Worm (Caenorhabditis elegans) whole organism, L4 larva: ENCODE measurements around the gene sru-2.

ENCODE experiments used
- F26F4.8 ChIP-seq: fragments of 200-800 bp; sonication (Bioruptor generic); conservative IDR thresholded peaks from 2 replicates; pipeline ENCODE4 v1.3.6; 2022; ENCODE audit warnings: missing genetic modification characterization, missing compliant biosample characterization
- F49E8.2 ChIP-seq: sonication (generic microtip); optimal IDR thresholded peaks from 2 replicates; lab custom pipeline; 2016; ENCODE audit warnings: missing compliant biosample characterization, mild to moderate bottlenecking, missing genetic modification characterization, borderline replicate concordance
- R02D3.7 ChIP-seq: fragments of 150-350 bp; sonication (generic microtip); optimal IDR thresholded peaks from 3 replicates; lab custom pipeline; 2014; ENCODE audit warnings: missing biosample characterization, missing genetic modification characterization
- T20F7.1 ChIP-seq: fragments of 200-800 bp; sonication (Bioruptor generic); optimal IDR thresholded peaks from 2 replicates; lab custom pipeline; 2018; ENCODE audit warnings: mild to moderate bottlenecking, missing genetic modification characterization, missing compliant biosample characterization
- T26A8.4 ChIP-seq: fragments of 200-800 bp; sonication (Bioruptor generic); IDR thresholded peaks from 2 replicates; pipeline ENCODE4 v1.3.6; 2022; ENCODE audit warnings: missing genetic modification characterization, missing compliant biosample characterization
- aha-1 ChIP-seq: fragments of 150-350 bp; peaks from one replicate; lab custom pipeline; 2014; ENCODE audit warnings: missing biosample characterization, missing genetic modification characterization
- ama-1 ChIP-seq: fragments of 150-350 bp; optimal IDR thresholded peaks from 2 replicates; lab custom pipeline; 2014; ENCODE audit warnings: inconsistent platforms, mixed read lengths
- ceh-20 ChIP-seq: fragments of 200-800 bp; sonication (Bioruptor generic); IDR thresholded peaks from 2 replicates; pipeline ENCODE4 v1.3.6; 2022; ENCODE audit warnings: missing genetic modification reagents, missing genetic modification characterization, missing compliant biosample characterization
- ceh-32 ChIP-seq: sonication (generic microtip); optimal IDR thresholded peaks from 2 replicates; lab custom pipeline; 2016; ENCODE audit warnings: mild to moderate bottlenecking, missing genetic modification characterization, missing compliant biosample characterization; ENCODE audit not compliant: poor library complexity
- ceh-44 ChIP-seq: fragments of 200-800 bp; sonication (Bioruptor generic); IDR thresholded peaks from 2 replicates; pipeline ENCODE4 v1.3.6; 2022; ENCODE audit warnings: missing genetic modification reagents, missing genetic modification characterization, missing compliant biosample characterization
- ceh-82 ChIP-seq: sonication (generic microtip); optimal IDR thresholded peaks from 2 replicates; lab custom pipeline; 2017; ENCODE audit warnings: missing biosample characterization, missing genetic modification characterization
- cey-2 ChIP-seq: sonication (generic microtip); optimal IDR thresholded peaks from 3 replicates; lab custom pipeline; 2017; ENCODE audit warnings: missing genetic modification characterization, mild to moderate bottlenecking, missing compliant biosample characterization, antibody characterized with exemption, borderline replicate concordance; ENCODE audit not compliant: insufficient read depth
- ctbp-1 ChIP-seq: fragments of 200-800 bp; sonication (Bioruptor generic); IDR thresholded peaks from 2 replicates; pipeline ENCODE4 v1.3.6; 2022; ENCODE audit warnings: missing genetic modification reagents, missing genetic modification characterization, missing compliant biosample characterization
- daf-8 ChIP-seq: fragments of 200-800 bp; sonication (Bioruptor generic); IDR thresholded peaks from 2 replicates; pipeline ENCODE4 v1.3.6; 2022; ENCODE audit warnings: missing genetic modification characterization, missing compliant biosample characterization
- dmd-6 ChIP-seq: fragments of 200-800 bp; sonication (Bioruptor generic); IDR thresholded peaks from 2 replicates; pipeline ENCODE4 v1.3.6; 2022; ENCODE audit warnings: missing genetic modification reagents, missing genetic modification characterization, missing compliant biosample characterization
- dpl-1 ChIP-seq: fragments of 150-350 bp; optimal IDR thresholded peaks from 2 replicates; lab custom pipeline; 2014; ENCODE audit warnings: missing biosample characterization, missing genetic modification reagents, missing genetic modification characterization
- duxl-1 ChIP-seq: sonication (generic microtip); optimal IDR thresholded peaks from 2 replicates; lab custom pipeline; 2016; ENCODE audit warnings: mild to moderate bottlenecking, missing genetic modification characterization, moderate library complexity, missing compliant biosample characterization; ENCODE audit not compliant: poor library complexity
- dve-1 ChIP-seq: sonication (generic microtip); optimal IDR thresholded peaks from 2 replicates; lab custom pipeline; 2017; ENCODE audit warnings: antibody characterized with exemption, mild to moderate bottlenecking, missing genetic modification characterization, missing compliant biosample characterization; ENCODE audit not compliant: insufficient read depth
- egl-27 ChIP-seq: sonication (generic microtip); optimal IDR thresholded peaks from 3 replicates; lab custom pipeline; 2017; ENCODE audit warnings: missing biosample characterization, missing genetic modification reagents, missing genetic modification characterization
- fkh-10 ChIP-seq: fragments of 150-350 bp; optimal IDR thresholded peaks from 2 replicates; lab custom pipeline; 2014; ENCODE audit warnings: missing biosample characterization, missing genetic modification reagents, missing genetic modification characterization
- fos-1 ChIP-seq: fragments of 150-350 bp; optimal IDR thresholded peaks from 2 replicates; lab custom pipeline; 2014; ENCODE audit warnings: missing biosample characterization, missing genetic modification characterization
- hlh-11 ChIP-seq: fragments of 200-800 bp; sonication (Bioruptor generic); optimal IDR thresholded peaks from 2 replicates; lab custom pipeline; 2018; ENCODE audit warnings: mild to moderate bottlenecking, missing genetic modification characterization, missing compliant biosample characterization
- lin-1 ChIP-seq: fragments of 200-800 bp; sonication (Bioruptor generic); IDR thresholded peaks from 2 replicates; pipeline ENCODE4 v1.3.6; 2022; ENCODE audit warnings: missing genetic modification reagents, missing genetic modification characterization, missing compliant biosample characterization
- lin-29 ChIP-seq: fragments of 200-800 bp; sonication (Bioruptor generic); IDR thresholded peaks from 2 replicates; pipeline ENCODE4 v1.3.6; 2022; ENCODE audit warnings: missing genetic modification reagents, missing genetic modification characterization, missing compliant biosample characterization
- lin-38 ChIP-seq: fragments of 200-800 bp; sonication (Bioruptor generic); IDR thresholded peaks from 2 replicates; pipeline ENCODE4 v1.3.6; 2022; ENCODE audit warnings: missing genetic modification reagents, missing genetic modification characterization, missing compliant biosample characterization
- madf-9 ChIP-seq: fragments of 200-800 bp; sonication (Bioruptor generic); conservative IDR thresholded peaks from 2 replicates; pipeline ENCODE4 v1.3.6; 2022; ENCODE audit warnings: missing genetic modification reagents, missing genetic modification characterization, missing compliant biosample characterization
- mdl-1 ChIP-seq, 2 experiments: fragments of 150-350 bp in 1 of 2; sonication (generic microtip) in 1 of 2; optimal IDR thresholded peaks; 2 replicates each; lab custom pipeline; 2014 to 2017; ENCODE audit warnings: missing biosample characterization in 2 of 2, missing genetic modification characterization in 2 of 2
- mep-1 ChIP-seq: fragments of 150-350 bp; sonication (generic microtip); optimal IDR thresholded peaks from 3 replicates; lab custom pipeline; 2014; ENCODE audit warnings: missing biosample characterization, missing genetic modification characterization
- nhr-10 ChIP-seq: fragments of 150-350 bp; optimal IDR thresholded peaks from 2 replicates; lab custom pipeline; 2014; ENCODE audit warnings: missing biosample characterization, missing genetic modification characterization
- nhr-102 ChIP-seq: sonication (generic microtip); optimal IDR thresholded peaks from 2 replicates; lab custom pipeline; 2016; ENCODE audit warnings: mild to moderate bottlenecking, missing genetic modification characterization, moderate library complexity, missing compliant biosample characterization
- nhr-11 ChIP-seq: fragments of 150-350 bp; optimal IDR thresholded peaks from 2 replicates; lab custom pipeline; 2014; ENCODE audit warnings: missing biosample characterization, missing genetic modification characterization
- nhr-25 ChIP-seq: sonication (generic microtip); optimal IDR thresholded peaks from 2 replicates; lab custom pipeline; 2017; ENCODE audit warnings: missing genetic modification characterization, mild to moderate bottlenecking, missing compliant biosample characterization, antibody characterized with exemption, moderate library complexity, borderline replicate concordance; ENCODE audit not compliant: insufficient read depth
- nhr-41 ChIP-seq: fragments of 200-800 bp; sonication (Bioruptor generic); IDR thresholded peaks from 2 replicates; pipeline ENCODE4 v1.3.6; 2022; ENCODE audit warnings: missing genetic modification reagents, missing genetic modification characterization, missing compliant biosample characterization
- nhr-42 ChIP-seq: fragments of 200-800 bp; sonication (Bioruptor generic); IDR thresholded peaks from 2 replicates; pipeline ENCODE4 v1.3.6; 2022; ENCODE audit warnings: missing genetic modification characterization, missing compliant biosample characterization
- pha-4 ChIP-seq, 2 experiments: fragments of 150-350 bp in 1 of 2; fragments of 200-800 bp in 1 of 2; sonication (Bioruptor generic) in 1 of 2; IDR thresholded peaks in 1 of 2; optimal IDR thresholded peaks in 1 of 2; 2 replicates each; pipeline versions ENCODE4 v1.3.6 to Lab custom; 2014 to 2022; ENCODE audit warnings: missing genetic modification characterization in 2 of 2, missing genetic modification reagents in 2 of 2, missing biosample characterization in 1 of 2, missing compliant biosample characterization in 1 of 2
- php-3 ChIP-seq: fragments of 200-800 bp; sonication (Bioruptor generic); IDR thresholded peaks from 2 replicates; pipeline ENCODE4 v1.3.6; 2022; ENCODE audit warnings: missing genetic modification reagents, missing genetic modification characterization, missing compliant biosample characterization
- skn-1 ChIP-seq: fragments of 150-350 bp; optimal IDR thresholded peaks from 2 replicates; lab custom pipeline; 2014; ENCODE audit warnings: missing biosample characterization, missing genetic modification characterization
- snpc-1.2 ChIP-seq: fragments of 200-800 bp; sonication (Bioruptor generic); IDR thresholded peaks from 2 replicates; pipeline ENCODE4 v1.3.6; 2022; ENCODE audit warnings: missing genetic modification reagents, missing genetic modification characterization, missing compliant biosample characterization
- spr-3 ChIP-seq: fragments of 200-800 bp; sonication (Bioruptor generic); optimal IDR thresholded peaks from 2 replicates; lab custom pipeline; 2018; ENCODE audit warnings: mild to moderate bottlenecking, missing genetic modification characterization, missing compliant biosample characterization
- tra-1 ChIP-seq: fragments of 200-800 bp; sonication (Bioruptor generic); IDR thresholded peaks from 2 replicates; pipeline ENCODE4 v1.3.6; 2022; ENCODE audit warnings: missing genetic modification reagents, missing genetic modification characterization, missing compliant biosample characterization
- unc-130 ChIP-seq: sonication (generic microtip); optimal IDR thresholded peaks from 2 replicates; lab custom pipeline; 2016; ENCODE audit warnings: missing genetic modification reagents, missing genetic modification characterization, missing compliant biosample characterization
- unc-62 ChIP-seq, 3 experiments: fragments of 150-350 bp in 1 of 3; sonication (generic microtip); optimal IDR thresholded peaks in 2 of 3; peaks in 1 of 3; 1 replicate in 1 of 3; 2 replicates in 2 of 3; lab custom pipeline; 2014 to 2017; ENCODE audit warnings: missing biosample characterization in 3 of 3, missing genetic modification characterization in 3 of 3, missing genetic modification reagents in 3 of 3, missing genotype in 1 of 3
- vab-7 ChIP-seq: fragments of 200-800 bp; sonication (Bioruptor generic); IDR thresholded peaks from 2 replicates; pipeline ENCODE4 v1.3.6; 2022; ENCODE audit warnings: missing genetic modification reagents, missing genetic modification characterization, missing compliant biosample characterization
- zag-1 ChIP-seq: fragments of 150-350 bp; optimal IDR thresholded peaks from 2 replicates; lab custom pipeline; 2014; ENCODE audit warnings: missing biosample characterization, missing genetic modification characterization
- zip-2 ChIP-seq: fragments of 150-350 bp; optimal IDR thresholded peaks from 2 replicates; lab custom pipeline; 2014; ENCODE audit warnings: missing biosample characterization, missing genetic modification characterization
- ztf-11 ChIP-seq: fragments of 150-350 bp; optimal IDR thresholded peaks from 2 replicates; lab custom pipeline; 2014; ENCODE audit warnings: missing biosample characterization, missing genetic modification characterization
- ztf-7 ChIP-seq: fragments of 150-350 bp; optimal IDR thresholded peaks from 2 replicates; lab custom pipeline; 2014; ENCODE audit warnings: missing biosample characterization, missing genetic modification characterization

Gene sru-2

DNA sequence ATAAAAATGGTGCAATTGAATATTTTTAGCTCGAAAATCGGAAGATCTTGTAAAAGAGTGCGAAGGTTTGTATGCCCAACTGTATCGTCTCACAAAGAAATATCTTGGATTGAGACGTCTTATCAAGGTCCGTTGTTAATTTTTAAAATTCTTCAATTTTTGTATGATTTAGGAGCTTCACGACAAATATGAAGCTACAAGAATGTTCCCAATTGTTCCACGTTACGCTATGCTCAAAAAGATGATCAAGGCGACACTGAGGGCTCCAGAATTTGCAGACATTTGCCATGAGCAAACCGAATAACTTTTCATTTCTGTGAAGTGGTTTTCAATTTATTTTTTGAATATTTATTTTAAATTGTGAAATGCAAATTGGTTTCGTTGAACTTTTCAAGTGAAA, 47.3 kb upstream of the sru-2 start (continued):
- TF ChIP-seq nhr-41: no peak
- TF ChIP-seq dmd-6 (GFP tag; lab: Robert Waterston, UW): peak; percentile 40
- no peak for TF ChIP-seq daf-8 (GFP tag; lab: Robert Waterston, UW)
- TF ChIP-seq mep-1 (tag; lab: Kevin White, UChicago): peak; percentile 73
- no peak for TF ChIP-seq tra-1 (GFP tag; lab: Robert Waterston, UW)
- TF ChIP-seq pha-4 (GFP tag; IDR thresholded peaks at IDR 0.05; lab: Robert Waterston, UW): peak; percentile 74; the same call in 1 of the 2 replicates
- TF ChIP-seq pha-4 (tag; optimal IDR thresholded peaks at IDR 0.05; lab: Kevin White, UChicago): no peak
- no peak for TF ChIP-seq zip-2 (tag; lab: Kevin White, UChicago)
- TF ChIP-seq ctbp-1: 0 out of 2 replicates have a peak, but pooled peaks have one; percentile 13
- no peak for TF ChIP-seq F26F4.8 (GFP tag; lab: Robert Waterston, UW)
- no peak for TF ChIP-seq fos-1
- TF ChIP-seq dve-1 (tag; lab: Kevin White, UChicago): peak; percentile 74
- TF ChIP-seq nhr-42 (GFP tag; lab: Robert Waterston, UW): peak; percentile 13; the same call in 1 of the 2 replicates

DNA sequence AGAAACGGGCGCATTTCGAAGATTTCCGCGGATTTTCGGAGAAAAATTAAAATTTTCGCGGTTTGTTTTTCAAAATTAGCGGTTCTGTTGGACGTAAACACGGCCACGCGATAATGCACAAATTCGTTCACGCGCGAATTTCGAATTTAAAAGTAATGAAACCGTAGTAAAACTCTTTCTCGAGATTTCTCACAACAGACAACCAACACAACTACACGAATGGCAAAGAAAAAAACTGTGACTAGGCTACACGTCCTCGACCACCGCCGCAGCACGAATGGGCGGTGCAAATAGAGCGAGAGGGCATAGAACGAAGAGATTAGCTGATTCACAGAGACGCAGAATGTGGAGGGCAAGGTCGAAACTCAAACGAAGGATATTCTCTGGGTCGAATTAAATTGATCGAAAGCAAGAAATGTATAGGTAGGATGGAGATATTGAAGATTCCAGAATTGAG, 45.2 kb upstream of the sru-2 start, which contains the start of gene idh-1:
Gene idh-1 (minus strand): TSS at position 228 of the 457 bp plus-strand sequence.
- TF ChIP-seq ztf-11 (tag; lab: Kevin White, UChicago) (no peak), ceh-32 (tag; lab: Kevin White, UChicago) (no peak), fkh-10 (GFP tag; lab: Kevin White, UChicago) (no peak), mep-1 (tag; lab: Kevin White, UChicago) (peak; percentile 41), lin-29 (GFP tag; lab: Robert Waterston, UW) (peak; percentile 36; the same call in 1 of the 2 replicates), lin-1 (no peak), madf-9 (GFP tag; lab: Robert Waterston, UW) (no peak), nhr-10 (tag; lab: Kevin White, UChicago) (peak; percentile 32), duxl-1 (tag; lab: Kevin White, UChicago) (no peak), ztf-7 (tag; lab: Kevin White, UChicago) (no peak), dpl-1 (peak; percentile 71), T20F7.1 (peak; percentile 24), R02D3.7 (tag; lab: Kevin White, UChicago) (no peak), ceh-82 (tag; lab: Kevin White, UChicago) (no peak), nhr-42 (GFP tag; lab: Robert Waterston, UW) (0 out of 2 replicates have a peak, but pooled peaks have one; percentile 19), unc-130 (GFP tag; lab: Kevin White, UChicago) (peak; percentile 36), lin-38 (GFP tag; lab: Robert Waterston, UW) (peak; percentile 57), snpc-1.2 (GFP tag; lab: Robert Waterston, UW) (peak; percentile 46; the same call in 1 of the 2 replicates), unc-62 (GFP tag; optimal IDR thresholded peaks at IDR 0.05 in 1 of 2; lab: Kevin White, UChicago) (peak in 1 of 2 experiments; percentile 84), unc-62 (tag; optimal IDR thresholded peaks at IDR 0.05; lab: Kevin White, UChicago) (no peak), T26A8.4 (GFP tag; lab: Robert Waterston, UW) (0 out of 2 replicates have a peak, but pooled peaks have one; percentile 20), ceh-20 (no peak), dmd-6 (GFP tag; lab: Robert Waterston, UW) (peak; percentile 32; the same call in 1 of the 2 replicates), spr-3 (no peak), nhr-11 (tag; lab: Kevin White, UChicago) (peak; percentile 86), daf-8 (GFP tag; lab: Robert Waterston, UW) (no peak), zag-1 (no peak), php-3 (GFP tag; lab: Robert Waterston, UW) (no peak), vab-7 (GFP tag; lab: Robert Waterston, UW) (no peak), ceh-44 (GFP tag; lab: Robert Waterston, UW) (no peak), hlh-11 (tag; lab: Kevin White, UChicago) (peak; percentile 37), nhr-102 (tag; lab: Kevin White, UChicago) (peak; percentile 29), ama-1 (lab: Kevin White, UChicago) (peak; percentile 37), cey-2 (tag; lab: Kevin White, UChicago) (no peak), egl-27 (tag; lab: Kevin White, UChicago) (no peak), aha-1 (tag; lab: Kevin White, UChicago) (peak; percentile 34), mdl-1 (tag; optimal IDR thresholded peaks at IDR 0.05; lab: Kevin White, UChicago) (peak in 1 of 2 experiments; percentile 14), nhr-25 (tag; lab: Kevin White, UChicago) (peak; percentile 88), skn-1 (tag; lab: Kevin White, UChicago) (no peak), F49E8.2 (tag; lab: Kevin White, UChicago) (no peak)
